Fruit fly (Drosophila melanogaster): ENCODE measurements around the gene CG17597.

CG17597 gene

DNA sequence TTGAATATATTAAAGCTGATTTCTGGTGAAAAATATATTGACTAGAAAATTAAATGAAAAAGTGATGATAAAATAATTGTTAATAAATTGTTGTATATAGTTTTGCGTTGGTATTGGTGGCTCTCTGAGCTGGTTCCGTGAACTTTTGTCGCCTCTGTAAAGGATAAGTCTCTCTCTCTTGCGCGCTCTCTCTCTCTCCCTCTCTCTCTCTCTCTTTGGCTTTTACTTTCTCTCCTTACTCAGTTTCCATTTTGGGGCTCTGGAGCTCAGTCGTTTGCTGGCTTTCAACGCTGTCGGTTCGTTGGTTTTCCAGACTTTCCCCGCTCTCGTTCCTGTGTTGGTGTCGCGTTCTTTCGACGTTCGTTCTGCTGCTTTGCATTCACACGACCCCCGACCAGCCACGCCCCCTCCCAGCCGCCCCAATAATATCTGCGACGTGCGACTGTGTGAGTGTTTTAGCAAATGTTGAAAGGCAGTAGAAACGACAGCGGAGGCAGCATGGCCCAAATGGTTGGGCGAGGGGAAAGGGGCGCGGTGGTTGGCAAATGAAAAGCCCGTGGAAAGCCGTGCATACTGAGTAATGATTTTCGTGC lies 14.1 kb upstream of the CG17597 start, which contains the start of gene CG17321 (continued):
- no peak for TF ChIP-seq CG31388 (GFP tag; optimal IDR thresholded peaks at IDR 0.05)
- no peak for TF ChIP-seq fd64A (GFP tag; optimal IDR thresholded peaks at IDR 0.05)
- peak; percentile 79 for TF ChIP-seq Med (GFP tag)
- no peak for TF ChIP-seq CG6765 (GFP tag; optimal IDR thresholded peaks at IDR 0.05)
- no peak for TF ChIP-seq sima (GFP tag; optimal IDR thresholded peaks at IDR 0.05)
- TF ChIP-seq dmrt11E (tag; optimal IDR thresholded peaks at IDR 0.05), result no peak
- no peak for TF ChIP-seq Chrac-16 (GFP tag; optimal IDR thresholded peaks at IDR 0.05)
- TF ChIP-seq CG7786 (GFP tag; optimal IDR thresholded peaks at IDR 0.05), result no peak
- no peak for TF ChIP-seq CG9797 (GFP tag; optimal IDR thresholded peaks at IDR 0.05)
- no peak for TF ChIP-seq CG7963 (GFP tag; IDR thresholded peaks at IDR 0.05; ENCODE audit: partially characterized antibody)
- no peak for TF ChIP-seq Asciz (GFP tag; optimal IDR thresholded peaks at IDR 0.05)
- TF ChIP-seq Meics (GFP tag; optimal IDR thresholded peaks at IDR 0.05), result no peak
- TF ChIP-seq Dref (GFP tag; IDR thresholded peaks at IDR 0.05), result 0 out of 2 replicates have a peak, but pooled peaks have one; percentile 14
- no peak for TF ChIP-seq D19B (GFP tag; optimal IDR thresholded peaks at IDR 0.05)
- no peak for TF ChIP-seq CG1602 (GFP tag; optimal IDR thresholded peaks at IDR 0.05)
- no peak for TF ChIP-seq CG10274 (GFP tag; optimal IDR thresholded peaks at IDR 0.05)
- TF ChIP-seq lola (GFP tag; optimal IDR thresholded peaks at IDR 0.05), result no peak
- TF ChIP-seq ewg (GFP tag; optimal IDR thresholded peaks at IDR 0.05), result peak; percentile 51
- 0 out of 3 replicates have a peak, but pooled peaks have one; percentile 25 for TF ChIP-seq CG7357 (GFP tag; IDR thresholded peaks at IDR 0.05)
- TF ChIP-seq CG1603 (tag; optimal IDR thresholded peaks at IDR 0.05), result no peak
- TF ChIP-seq twi (tag; optimal IDR thresholded peaks at IDR 0.05), result no peak
- no peak for TF ChIP-seq prd (optimal IDR thresholded peaks at IDR 0.05)
- no peak for TF ChIP-seq prd (GFP tag; IDR thresholded peaks at IDR 0.05)
- no peak for TF ChIP-seq Atf6 (GFP tag; IDR thresholded peaks at IDR 0.05)
- no peak for TF ChIP-seq HLH3B (GFP tag; IDR thresholded peaks at IDR 0.05)
- no peak for TF ChIP-seq CG1529 (GFP tag; optimal IDR thresholded peaks at IDR 0.05)
- TF ChIP-seq gro (GFP tag; optimal IDR thresholded peaks at IDR 0.05), result no peak
- TF ChIP-seq tgo (GFP tag; IDR thresholded peaks at IDR 0.05), result no peak
- no peak for TF ChIP-seq trem (tag; optimal IDR thresholded peaks at IDR 0.05)
- TF ChIP-seq fd96Cb (tag; optimal IDR thresholded peaks at IDR 0.05), result no peak
- no peak for TF ChIP-seq Hsf (GFP tag; optimal IDR thresholded peaks at IDR 0.05)
- TF ChIP-seq CG6791 (GFP tag; IDR thresholded peaks at IDR 0.05; ENCODE audit: partially characterized antibody), result no peak
- no peak for TF ChIP-seq CG6689 (GFP tag; IDR thresholded peaks at IDR 0.05)
- no peak for TF ChIP-seq danr (GFP tag; IDR thresholded peaks at IDR 0.05)
- TF ChIP-seq oc (tag; optimal IDR thresholded peaks at IDR 0.05), result no peak
- no peak for TF ChIP-seq eve (GFP tag; optimal IDR thresholded peaks at IDR 0.05)
- TF ChIP-seq Hey (tag; optimal IDR thresholded peaks at IDR 0.05), result no peak
- no peak for TF ChIP-seq usp (GFP tag; optimal IDR thresholded peaks at IDR 0.05)
- peak; percentile 31 for TF ChIP-seq CG34376 (GFP tag; optimal IDR thresholded peaks at IDR 0.05)
- no peak for TF ChIP-seq mam (GFP tag; optimal IDR thresholded peaks at IDR 0.05)
- TF ChIP-seq CG13775 (GFP tag; optimal IDR thresholded peaks at IDR 0.05), result no peak
- TF ChIP-seq CG8478 (optimal IDR thresholded peaks at IDR 0.05), result no peak
- no peak for TF ChIP-seq da (GFP tag; optimal IDR thresholded peaks at IDR 0.05)
- TF ChIP-seq CG17359 (tag; optimal IDR thresholded peaks at IDR 0.05), result no peak
- TF ChIP-seq CG10321 (GFP tag; IDR thresholded peaks at IDR 0.05), result no peak
- no peak for TF ChIP-seq Lim3 (GFP tag; IDR thresholded peaks at IDR 0.05)
- no peak for TF ChIP-seq CG8765 (GFP tag; IDR thresholded peaks at IDR 0.05)
- no peak for TF ChIP-seq Scr (GFP tag; IDR thresholded peaks at IDR 0.05; ENCODE audit: partially characterized antibody)
- no peak for TF ChIP-seq CG11695 (GFP tag; IDR thresholded peaks at IDR 0.05)
- no peak for TF ChIP-seq Hr39 (optimal IDR thresholded peaks at IDR 0.05)
- TF ChIP-seq CG13296 (GFP tag; optimal IDR thresholded peaks at IDR 0.05), result no peak
- peak; percentile 97 for TF ChIP-seq CG15514 (GFP tag; optimal IDR thresholded peaks at IDR 0.05)

All from whole organism, embryonic.